Worm (Caenorhabditis elegans) whole organism, midembryonic: Measurements from ENCODE around the gene C11E4.6.

Experiments
- cog-1 ChIP-seq: sonication (generic microtip); optimal IDR thresholded peaks from 2 replicates; lab custom pipeline; 2016; ENCODE audit warnings: missing genetic modification characterization, missing compliant biosample characterization
- flt-1 ChIP-seq: fragments of 200-800 bp; sonication (Bioruptor generic); IDR thresholded peaks from 2 replicates; pipeline ENCODE4 v1.3.6; 2022; ENCODE audit warnings: missing genetic modification characterization, missing compliant biosample characterization
- klf-2 ChIP-seq: fragments of 200-800 bp; sonication (Bioruptor generic); conservative IDR thresholded peaks from 2 replicates; pipeline ENCODE4 v1.3.6; 2022; ENCODE audit warnings: missing genetic modification reagents, missing genetic modification characterization, missing compliant biosample characterization
- tab-1 ChIP-seq: fragments of 200-800 bp; sonication (Bioruptor generic); IDR thresholded peaks from 2 replicates; pipeline ENCODE4 v1.3.6; 2022; ENCODE audit warnings: missing genetic modification characterization, missing compliant biosample characterization
- ztf-23 ChIP-seq: fragments of 200-800 bp; sonication (Bioruptor generic); IDR thresholded peaks from 2 replicates; pipeline ENCODE4 v1.3.6; 2022; ENCODE audit warnings: missing genetic modification reagents, missing genetic modification characterization, missing compliant biosample characterization
- ztf-29 ChIP-seq: fragments of 200-800 bp; sonication (Bioruptor generic); IDR thresholded peaks from 2 replicates; pipeline ENCODE4 v1.3.6; 2022; ENCODE audit warnings: missing genetic modification reagents, missing genetic modification characterization, missing compliant biosample characterization

DNA sequence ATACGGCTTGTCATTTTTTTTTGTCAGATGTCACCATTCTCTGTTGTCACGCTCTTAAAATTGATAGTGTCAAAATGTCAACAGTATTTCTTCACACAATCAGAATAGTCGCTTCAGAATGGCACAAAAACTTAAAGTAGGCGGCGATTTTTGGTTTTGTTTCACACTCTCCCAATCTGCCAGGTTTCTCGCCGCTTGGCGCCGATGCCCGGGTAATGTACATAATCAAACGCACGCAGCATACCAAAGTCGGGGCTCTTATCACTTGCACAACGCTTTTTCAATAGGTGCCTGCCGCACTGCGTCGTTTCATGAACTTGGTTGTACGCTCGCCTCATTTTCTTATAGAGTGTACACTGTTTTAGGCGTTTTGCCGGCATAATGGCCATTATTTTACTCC is 41.8 kb upstream of the C11E4.6 start:
- TF ChIP-seq flt-1 (GFP tag; lab: Robert Waterston, UW), result no peak
- TF ChIP-seq tab-1 (GFP tag; lab: Robert Waterston, UW), result no peak
- TF ChIP-seq ztf-29, result no peak
- TF ChIP-seq klf-2 (GFP tag; lab: Robert Waterston, UW), result no peak
- no peak for TF ChIP-seq ztf-23
- no peak for TF ChIP-seq cog-1 (tag; lab: Kevin White, UChicago)
